Worm (Caenorhabditis elegans): ENCODE data around the gene K03B8.8.

ce11 chrV:11421605-11422004 lies 10.8 kb upstream of the K03B8.8 start, which contains the start of gene des-2:
- TF ChIP-seq him-1 (tag; optimal IDR thresholded peaks at IDR 0.05) (no peak), W03F9.2 (tag; optimal IDR thresholded peaks at IDR 0.05) (no peak)
